Fruit fly (Drosophila melanogaster) whole organism, embryonic: Measurements from ENCODE around the gene Ndae1.

Experiments used
- Atf3 ChIP-seq: fragments of 200-800 bp; sonication (Bioruptor generic); optimal IDR thresholded peaks from 3 replicates; lab custom pipeline; 2016; ENCODE audit warnings: missing biosample characterization, missing genetic modification characterization
- BtbVII ChIP-seq: fragments of 200-800 bp; sonication (Bioruptor generic); optimal IDR thresholded peaks from 3 replicates; lab custom pipeline; 2017; ENCODE audit warnings: missing biosample characterization, mild to moderate bottlenecking, missing genetic modification characterization
- CG10321 ChIP-seq: fragments of 200-800 bp; sonication (Bioruptor generic); IDR thresholded peaks from 2 replicates; pipeline ENCODE4 v1.3.6; 2022; ENCODE audit warnings: missing biosample characterization, missing genetic modification characterization
- CG10543 ChIP-seq: fragments of 200-800 bp; sonication (Bioruptor generic); optimal IDR thresholded peaks from 3 replicates; lab custom pipeline; 2017; ENCODE audit warnings: missing biosample characterization, mild to moderate bottlenecking, missing genetic modification characterization, moderate library complexity
- CG10959 ChIP-seq: fragments of 200-800 bp; sonication (Bioruptor generic); IDR thresholded peaks from 2 replicates; pipeline ENCODE4 v1.3.6; 2022; ENCODE audit warnings: missing biosample characterization, missing genetic modification characterization
- CG11247 ChIP-seq: fragments of 200-800 bp; sonication (Bioruptor generic); IDR thresholded peaks from 2 replicates; pipeline ENCODE4 v1.3.6; 2022; ENCODE audit warnings: missing biosample characterization, missing genetic modification characterization
- CG12104 ChIP-seq: fragments of 200-800 bp; sonication (Bioruptor generic); optimal IDR thresholded peaks from 3 replicates; lab custom pipeline; 2016; ENCODE audit warnings: missing biosample characterization, missing genetic modification characterization
- CG12299 ChIP-seq: fragments of 200-800 bp; sonication (Bioruptor generic); optimal IDR thresholded peaks from 2 replicates; lab custom pipeline; 2018; ENCODE audit warnings: missing biosample characterization, mild to moderate bottlenecking, missing genetic modification characterization
- CG12744 ChIP-seq: fragments of 200-800 bp; sonication (Bioruptor generic); optimal IDR thresholded peaks from 2 replicates; lab custom pipeline; 2016; ENCODE audit warnings: missing biosample characterization, missing genetic modification characterization
- CG15073 ChIP-seq: fragments of 200-800 bp; sonication (Bioruptor generic); optimal IDR thresholded peaks from 2 replicates; lab custom pipeline; 2016; ENCODE audit warnings: missing biosample characterization, missing genetic modification characterization
- CG16813 ChIP-seq: fragments of 200-800 bp; sonication (Bioruptor generic); IDR thresholded peaks from 3 replicates; pipeline ENCODE4 v1.3.6; 2022; ENCODE audit warnings: missing biosample characterization, missing genetic modification characterization; ENCODE audit not compliant: partially characterized antibody
- CG17186 ChIP-seq: fragments of 200-800 bp; sonication (Bioruptor generic); optimal IDR thresholded peaks from 3 replicates; lab custom pipeline; 2017; ENCODE audit warnings: missing biosample characterization, missing genetic modification reagents, missing genetic modification characterization
- CG17829 ChIP-seq: fragments of 200-800 bp; optimal IDR thresholded peaks from 2 replicates; lab custom pipeline; 2019; ENCODE audit warnings: missing biosample characterization, mild to moderate bottlenecking, missing genetic modification characterization, moderate library complexity
- CG2120 ChIP-seq: fragments of 200-800 bp; sonication (Bioruptor generic); optimal IDR thresholded peaks from 3 replicates; lab custom pipeline; 2016; ENCODE audit warnings: missing biosample characterization, missing genetic modification characterization
- CG2712 ChIP-seq: fragments of 200-800 bp; optimal IDR thresholded peaks from 3 replicates; lab custom pipeline; 2019; ENCODE audit warnings: missing biosample characterization, mild to moderate bottlenecking, missing genetic modification characterization, moderate library complexity
- CG3407 ChIP-seq: fragments of 200-800 bp; sonication (Bioruptor generic); optimal IDR thresholded peaks from 2 replicates; lab custom pipeline; 2018; ENCODE audit warnings: missing biosample characterization, mild to moderate bottlenecking, missing genetic modification characterization
- CG3847 ChIP-seq: fragments of 200-800 bp; sonication (Bioruptor generic); IDR thresholded peaks from 2 replicates; pipeline ENCODE4 v1.3.6; 2022; ENCODE audit warnings: missing biosample characterization, missing genetic modification characterization
- CG4707 ChIP-seq: fragments of 200-800 bp; sonication (Bioruptor generic); optimal IDR thresholded peaks from 2 replicates; lab custom pipeline; 2018; ENCODE audit warnings: missing biosample characterization, mild to moderate bottlenecking, missing genetic modification characterization, moderate library complexity
- CG4854 ChIP-seq: fragments of 200-800 bp; sonication (Bioruptor generic); optimal IDR thresholded peaks from 2 replicates; lab custom pipeline; 2016; ENCODE audit warnings: missing biosample characterization, missing genetic modification characterization, inconsistent platforms
- CG6654 ChIP-seq: fragments of 200-800 bp; sonication (Bioruptor generic); optimal IDR thresholded peaks from 2 replicates; lab custom pipeline; 2017; ENCODE audit warnings: missing biosample characterization, mild to moderate bottlenecking, missing genetic modification characterization
- CG6765 ChIP-seq: fragments of 200-800 bp; sonication (Bioruptor generic); optimal IDR thresholded peaks from 3 replicates; lab custom pipeline; 2017; ENCODE audit warnings: missing biosample characterization, mild to moderate bottlenecking, missing genetic modification characterization
- CG6813 ChIP-seq: fragments of 200-800 bp; sonication (Bioruptor generic); optimal IDR thresholded peaks from 2 replicates; lab custom pipeline; 2017; ENCODE audit warnings: missing biosample characterization, missing genetic modification characterization, mild to moderate bottlenecking, moderate library complexity, missing genetic modification reagents
- CG6854 ChIP-seq: fragments of 200-800 bp; sonication (Bioruptor generic); optimal IDR thresholded peaks from 3 replicates; lab custom pipeline; 2017; ENCODE audit warnings: missing biosample characterization, mild to moderate bottlenecking, missing genetic modification characterization
- CG7839 ChIP-seq: fragments of 200-800 bp; sonication (Bioruptor generic); optimal IDR thresholded peaks from 3 replicates; lab custom pipeline; 2018; ENCODE audit warnings: missing biosample characterization, mild to moderate bottlenecking, missing genetic modification characterization, moderate library complexity
- CG8281 ChIP-seq: fragments of 200-800 bp; sonication (Bioruptor generic); optimal IDR thresholded peaks from 2 replicates; lab custom pipeline; 2018; ENCODE audit warnings: missing biosample characterization, mild to moderate bottlenecking, missing genetic modification characterization, moderate library complexity
- Camta ChIP-seq: fragments of 200-800 bp; sonication (Bioruptor generic); optimal IDR thresholded peaks from 2 replicates; lab custom pipeline; 2016; ENCODE audit warnings: missing biosample characterization, missing genetic modification characterization
- H15 ChIP-seq: fragments of 200-800 bp; sonication (Bioruptor generic); IDR thresholded peaks from 3 replicates; pipeline ENCODE4 v1.3.6; 2022; ENCODE audit warnings: missing biosample characterization, missing genetic modification characterization
- HmgZ ChIP-seq: fragments of 200-800 bp; sonication (Bioruptor generic); optimal IDR thresholded peaks from 2 replicates; lab custom pipeline; 2018; ENCODE audit warnings: missing biosample characterization, mild to moderate bottlenecking, missing genetic modification characterization
- MESR4 ChIP-seq: fragments of 200-800 bp; sonication (Bioruptor generic); optimal IDR thresholded peaks from 2 replicates; lab custom pipeline; 2018; ENCODE audit warnings: missing biosample characterization, mild to moderate bottlenecking, missing genetic modification characterization, moderate library complexity
- Med ChIP-seq: fragments of 200-800 bp; sonication (Bioruptor generic); peaks from one replicate; lab custom pipeline; 2016; ENCODE audit warnings: missing biosample characterization, missing genetic modification characterization, mild to moderate bottlenecking, inconsistent platforms, moderate library complexity
- Scr ChIP-seq: fragments of 200-800 bp; sonication (Bioruptor generic); IDR thresholded peaks from 2 replicates; pipeline ENCODE4 v1.3.6; 2022; ENCODE audit warnings: missing biosample characterization, missing genetic modification characterization; ENCODE audit not compliant: partially characterized antibody
- Xbp1 ChIP-seq: fragments of 200-800 bp; sonication (Bioruptor generic); optimal IDR thresholded peaks from 3 replicates; lab custom pipeline; 2016; ENCODE audit warnings: missing biosample characterization, mild to moderate bottlenecking, missing genetic modification characterization
- YL-1 ChIP-seq: fragments of 200-800 bp; sonication (Bioruptor generic); optimal IDR thresholded peaks from 3 replicates; lab custom pipeline; 2017; ENCODE audit warnings: missing biosample characterization, mild to moderate bottlenecking, missing genetic modification characterization
- ase ChIP-seq: fragments of 200-800 bp; sonication (Bioruptor generic); IDR thresholded peaks from 3 replicates; pipeline ENCODE4 v1.3.6; 2022; ENCODE audit warnings: missing biosample characterization, missing genetic modification characterization
- ci ChIP-seq: fragments of 200-800 bp; sonication (Bioruptor generic); IDR thresholded peaks from 3 replicates; pipeline ENCODE4 v1.3.6; 2022; ENCODE audit warnings: missing biosample characterization, missing genetic modification characterization
- corto ChIP-seq: fragments of 200-800 bp; sonication (Bioruptor generic); optimal IDR thresholded peaks from 2 replicates; lab custom pipeline; 2016; ENCODE audit warnings: missing biosample characterization, mild to moderate bottlenecking, missing genetic modification characterization, moderate library complexity
- cwo ChIP-seq: fragments of 200-800 bp; sonication (Bioruptor generic); optimal IDR thresholded peaks from 3 replicates; lab custom pipeline; 2017; ENCODE audit warnings: missing biosample characterization, missing genetic modification characterization, mild to moderate bottlenecking, moderate library complexity, missing genetic modification reagents
- dimm ChIP-seq: fragments of 200-800 bp; sonication (Bioruptor generic); IDR thresholded peaks from 2 replicates; pipeline ENCODE4 v1.3.6; 2022; ENCODE audit warnings: missing biosample characterization, missing genetic modification characterization
- exex ChIP-seq: fragments of 200-800 bp; sonication (Bioruptor generic); optimal IDR thresholded peaks from 4 replicates; lab custom pipeline; 2018; ENCODE audit warnings: missing biosample characterization, mild to moderate bottlenecking, missing genetic modification characterization, moderate library complexity
- eyg ChIP-seq: fragments of 200-800 bp; sonication (Bioruptor generic); optimal IDR thresholded peaks from 3 replicates; lab custom pipeline; 2016; ENCODE audit warnings: missing biosample characterization, missing genetic modification characterization
- ftz-f1 ChIP-seq: fragments of 200-800 bp; sonication (Bioruptor generic); optimal IDR thresholded peaks from 2 replicates; lab custom pipeline; 2016; ENCODE audit warnings: missing biosample characterization, missing genetic modification characterization
- grau ChIP-seq: fragments of 200-800 bp; optimal IDR thresholded peaks from 3 replicates; lab custom pipeline; 2019; ENCODE audit warnings: missing biosample characterization, mild to moderate bottlenecking, missing genetic modification characterization, moderate library complexity
- lbe ChIP-seq: fragments of 200-800 bp; sonication (Bioruptor generic); optimal IDR thresholded peaks from 2 replicates; lab custom pipeline; 2016; ENCODE audit warnings: missing biosample characterization, mild to moderate bottlenecking, missing genetic modification characterization
- lilli ChIP-seq: fragments of 200-800 bp; sonication (Bioruptor generic); optimal IDR thresholded peaks from 3 replicates; lab custom pipeline; 2016; ENCODE audit warnings: missing biosample characterization, missing genetic modification characterization
- luna ChIP-seq: fragments of 200-800 bp; sonication (Bioruptor generic); optimal IDR thresholded peaks from 2 replicates; lab custom pipeline; 2016; ENCODE audit warnings: missing biosample characterization, missing genetic modification characterization
- nom ChIP-seq: fragments of 200-800 bp; sonication (Bioruptor generic); optimal IDR thresholded peaks from 2 replicates; lab custom pipeline; 2017; ENCODE audit warnings: missing biosample characterization, missing genetic modification characterization, mild to moderate bottlenecking, moderate library complexity, missing genetic modification reagents
- schlank ChIP-seq: fragments of 200-800 bp; sonication (Bioruptor generic); optimal IDR thresholded peaks from 2 replicates; lab custom pipeline; 2018; ENCODE audit warnings: missing biosample characterization, mild to moderate bottlenecking, missing genetic modification characterization
- sens ChIP-seq: fragments of 200-800 bp; sonication (Bioruptor generic); peaks from one replicate; lab custom pipeline; 2016; ENCODE audit warnings: missing biosample characterization, missing genetic modification characterization
- sens-2 ChIP-seq: fragments of 200-800 bp; sonication (Bioruptor generic); IDR thresholded peaks from 2 replicates; pipeline ENCODE4 v1.3.6; 2022; ENCODE audit warnings: missing biosample characterization, missing genetic modification characterization
- trem ChIP-seq: fragments of 200-800 bp; optimal IDR thresholded peaks from 3 replicates; lab custom pipeline; 2019; ENCODE audit warnings: missing biosample characterization, mild to moderate bottlenecking, missing genetic modification characterization, moderate library complexity
- vvl ChIP-seq: fragments of 200-800 bp; sonication (Bioruptor generic); IDR thresholded peaks from 2 replicates; pipeline ENCODE4 v1.3.6; 2022; ENCODE audit warnings: missing biosample characterization, missing genetic modification characterization
- wor ChIP-seq: fragments of 200-800 bp; sonication (Bioruptor generic); IDR thresholded peaks from 2 replicates; pipeline ENCODE4 v1.3.6; 2022; ENCODE audit warnings: missing biosample characterization, missing genetic modification characterization

Gene Ndae1

dm6 chr2L:7204172-7204482 is 45.0 kb downstream of the Ndae1 start, which contains the start of gene CG4502 (continued):
- TF ChIP-seq Xbp1 = peak; percentile 40
- TF ChIP-seq CG3847 (GFP tag; lab: Robert Waterston, UW) = peak; percentile 60
- no peak for TF ChIP-seq CG3407 (GFP tag; lab: Kevin White, UChicago)
- peak; percentile 38 for TF ChIP-seq CG2712 (tag; lab: Kevin White, UChicago)
- peak; percentile 18 for TF ChIP-seq MESR4
- TF ChIP-seq schlank (tag; lab: Kevin White, UChicago) = no peak
- TF ChIP-seq luna (GFP tag; lab: Kevin White, UChicago) = no peak
- TF ChIP-seq cwo (GFP tag; lab: Kevin White, UChicago) = no peak
- peak; percentile 98 for TF ChIP-seq Scr (GFP tag; lab: Robert Waterston, UW)
- no peak for TF ChIP-seq exex (tag; lab: Kevin White, UChicago)
- no peak for TF ChIP-seq ase
- TF ChIP-seq sens (GFP tag; lab: Kevin White, UChicago) = peak; percentile 61
- TF ChIP-seq YL-1 (GFP tag; lab: Kevin White, UChicago) = no peak
- TF ChIP-seq CG6654 (GFP tag; lab: Kevin White, UChicago) = no peak
- no peak for TF ChIP-seq CG10959 (GFP tag; lab: Robert Waterston, UW)
- TF ChIP-seq CG4854 = no peak
- peak; percentile 75 for TF ChIP-seq trem (tag; lab: Kevin White, UChicago)
- TF ChIP-seq CG17829 (tag; lab: Kevin White, UChicago) = peak; percentile 50
- no peak for TF ChIP-seq CG15073 (GFP tag; lab: Kevin White, UChicago)
- TF ChIP-seq CG12299 (tag; lab: Kevin White, UChicago) = peak; percentile 55
- TF ChIP-seq ci (GFP tag; lab: Robert Waterston, UW) = peak; percentile 56; the same call in 2 of the 3 replicates
- no peak for TF ChIP-seq BtbVII
- TF ChIP-seq vvl = peak; percentile 52
- TF ChIP-seq CG12104 (GFP tag; lab: Kevin White, UChicago) = no peak
- TF ChIP-seq Med (GFP tag; lab: Kevin White, UChicago) = peak; percentile 91
- TF ChIP-seq lilli (GFP tag; lab: Kevin White, UChicago) = peak; percentile 52
- no peak for TF ChIP-seq sens-2 (GFP tag; lab: Robert Waterston, UW)
- TF ChIP-seq nom (GFP tag; lab: Kevin White, UChicago) = no peak
- TF ChIP-seq CG10543 (GFP tag; lab: Kevin White, UChicago) = no peak
- no peak for TF ChIP-seq CG7839 (tag; lab: Kevin White, UChicago)
- TF ChIP-seq wor (GFP tag; lab: Robert Waterston, UW) = no peak
- no peak for TF ChIP-seq CG4707 (GFP tag; lab: Kevin White, UChicago)
- peak; percentile 30 for TF ChIP-seq lbe
- TF ChIP-seq corto (GFP tag; lab: Kevin White, UChicago) = no peak
- TF ChIP-seq CG2120 (GFP tag; lab: Kevin White, UChicago) = peak; percentile 39
- no peak for TF ChIP-seq CG6765
- TF ChIP-seq ftz-f1 (GFP tag; lab: Kevin White, UChicago) = no peak
- peak; percentile 34; the same call in 1 of the 2 replicates for TF ChIP-seq CG10321 (GFP tag; lab: Robert Waterston, UW)
- no peak for TF ChIP-seq CG6854 (GFP tag; lab: Kevin White, UChicago)
- peak; percentile 87 for TF ChIP-seq HmgZ (tag; lab: Kevin White, UChicago)
- TF ChIP-seq CG6813 (GFP tag; lab: Kevin White, UChicago) = no peak
- no peak for TF ChIP-seq Atf3 (GFP tag; lab: Kevin White, UChicago)
- TF ChIP-seq dimm (GFP tag; lab: Robert Waterston, UW) = no peak
- TF ChIP-seq CG12744 = no peak
- TF ChIP-seq grau (tag; lab: Kevin White, UChicago) = peak; percentile 43
- TF ChIP-seq eyg (GFP tag; lab: Kevin White, UChicago) = no peak
- no peak for TF ChIP-seq CG17186 (GFP tag; lab: Kevin White, UChicago)
- TF ChIP-seq Camta (GFP tag; lab: Kevin White, UChicago) = peak; percentile 12
- TF ChIP-seq CG16813 (GFP tag; lab: Robert Waterston, UW) = peak; percentile 99
- TF ChIP-seq CG11247 (GFP tag; lab: Robert Waterston, UW) = no peak
- TF ChIP-seq H15 (GFP tag; lab: Robert Waterston, UW) = no peak
- TF ChIP-seq CG8281 = no peak
